Worm (Caenorhabditis elegans) whole organism, mixed stage, embryonic: ENCODE results near the gene gst-13.
A peak's percentile ranks its signal among the peaks of the same experiment; 100 is the strongest.

Source experiments
- M03D4.4 ChIP-seq: sonication (generic microtip); optimal IDR thresholded peaks from 2 replicates; lab custom pipeline; 2017; ENCODE audit warnings: mild to moderate bottlenecking, missing genetic modification characterization, missing compliant biosample characterization
- bed-3 ChIP-seq: fragments of 200-800 bp; sonication (Bioruptor generic); optimal IDR thresholded peaks from 3 replicates; lab custom pipeline; 2018; ENCODE audit warnings: mild to moderate bottlenecking, missing genetic modification characterization, moderate library complexity, missing compliant biosample characterization
- blmp-1 ChIP-seq: fragments of 150-350 bp; optimal IDR thresholded peaks from 2 replicates; lab custom pipeline; 2014; ENCODE audit warnings: missing biosample characterization, missing genetic modification characterization
- ceh-39 ChIP-seq: fragments of 150-350 bp; optimal IDR thresholded peaks from 2 replicates; lab custom pipeline; 2014; ENCODE audit warnings: missing biosample characterization, missing genetic modification characterization
- ceh-43 ChIP-seq: fragments of 200-800 bp; sonication (Bioruptor generic); optimal IDR thresholded peaks from 2 replicates; lab custom pipeline; 2018; ENCODE audit warnings: mild to moderate bottlenecking, missing genetic modification characterization, moderate library complexity, missing compliant biosample characterization
- ceh-83 ChIP-seq: fragments of 200-800 bp; sonication (Bioruptor generic); optimal IDR thresholded peaks from 2 replicates; lab custom pipeline; 2018; ENCODE audit warnings: mild to moderate bottlenecking, missing genetic modification characterization, missing compliant biosample characterization
- ces-1 ChIP-seq: fragments of 150-350 bp; optimal IDR thresholded peaks from 2 replicates; lab custom pipeline; 2014; ENCODE audit warnings: missing biosample characterization, missing genetic modification reagents, missing genetic modification characterization
- cnd-1 ChIP-seq: fragments of 200-800 bp; sonication (Bioruptor generic); optimal IDR thresholded peaks from 2 replicates; lab custom pipeline; 2018; ENCODE audit warnings: mild to moderate bottlenecking, missing genetic modification characterization, missing compliant biosample characterization
- drap-1 ChIP-seq: fragments of 200-800 bp; sonication (Bioruptor generic); optimal IDR thresholded peaks from 3 replicates; lab custom pipeline; 2018; ENCODE audit warnings: mild to moderate bottlenecking, missing genetic modification characterization, missing compliant biosample characterization
- elt-1 ChIP-seq: sonication (generic microtip); optimal IDR thresholded peaks from 2 replicates; lab custom pipeline; 2017; ENCODE audit warnings: missing genetic modification characterization, mild to moderate bottlenecking, missing compliant biosample characterization, antibody characterized with exemption, moderate library complexity, borderline replicate concordance; ENCODE audit not compliant: insufficient read depth
- elt-3 ChIP-seq: fragments of 150-350 bp; optimal IDR thresholded peaks from 2 replicates; lab custom pipeline; 2014; ENCODE audit warnings: missing biosample characterization, missing genetic modification characterization
- flh-1 ChIP-seq: fragments of 200-800 bp; sonication (Bioruptor generic); optimal IDR thresholded peaks from 2 replicates; lab custom pipeline; 2018; ENCODE audit warnings: mild to moderate bottlenecking, missing genetic modification characterization, moderate library complexity, missing compliant biosample characterization
- ham-2 ChIP-seq: fragments of 200-800 bp; sonication (Bioruptor generic); optimal IDR thresholded peaks from 2 replicates; lab custom pipeline; 2018; ENCODE audit warnings: mild to moderate bottlenecking, missing genetic modification characterization, missing compliant biosample characterization
- hlh-1 ChIP-seq: fragments of 150-350 bp; optimal IDR thresholded peaks from 2 replicates; lab custom pipeline; 2014; ENCODE audit warnings: missing biosample characterization, missing genetic modification reagents, missing genetic modification characterization
- lin-13 ChIP-seq: fragments of 150-350 bp; optimal IDR thresholded peaks from 2 replicates; lab custom pipeline; 2014; ENCODE audit warnings: missing biosample characterization, missing genetic modification characterization
- lin-32 ChIP-seq: fragments of 200-800 bp; sonication (Bioruptor generic); optimal IDR thresholded peaks from 2 replicates; lab custom pipeline; 2018; ENCODE audit warnings: mild to moderate bottlenecking, missing genetic modification characterization, missing compliant biosample characterization
- lsy-2 ChIP-seq: fragments of 150-350 bp; optimal IDR thresholded peaks from 2 replicates; lab custom pipeline; 2014; ENCODE audit warnings: missing biosample characterization, missing genetic modification characterization
- mab-5 ChIP-seq: fragments of 150-350 bp; optimal IDR thresholded peaks from 2 replicates; lab custom pipeline; 2014; ENCODE audit warnings: missing biosample characterization, missing genetic modification characterization
- mep-1 ChIP-seq: fragments of 150-350 bp; optimal IDR thresholded peaks from 2 replicates; lab custom pipeline; 2017; ENCODE audit warnings: missing biosample characterization, missing genetic modification reagents, missing genetic modification characterization, inconsistent platforms
- mls-2 ChIP-seq: sonication (generic microtip); optimal IDR thresholded peaks from 2 replicates; lab custom pipeline; 2016; ENCODE audit warnings: mild to moderate bottlenecking, missing genetic modification characterization, moderate library complexity, missing compliant biosample characterization
- nhr-12 ChIP-seq: fragments of 150-350 bp; optimal IDR thresholded peaks from 2 replicates; lab custom pipeline; 2014; ENCODE audit warnings: missing biosample characterization, missing genetic modification characterization
- nhr-2 ChIP-seq: fragments of 150-350 bp; optimal IDR thresholded peaks from 2 replicates; lab custom pipeline; 2014; ENCODE audit warnings: missing biosample characterization, missing genetic modification characterization
- nhr-237 ChIP-seq: fragments of 150-350 bp; optimal IDR thresholded peaks from 2 replicates; lab custom pipeline; 2014; ENCODE audit warnings: missing biosample characterization, missing genetic modification characterization
- nhr-28 ChIP-seq: fragments of 150-350 bp; optimal IDR thresholded peaks from 2 replicates; lab custom pipeline; 2014; ENCODE audit warnings: missing biosample characterization, missing genetic modification characterization
- nhr-76 ChIP-seq: sonication (generic microtip); optimal IDR thresholded peaks from 2 replicates; lab custom pipeline; 2017; ENCODE audit warnings: missing biosample characterization, missing genetic modification characterization
- pha-4 ChIP-seq: fragments of 150-350 bp; optimal IDR thresholded peaks from 2 replicates; lab custom pipeline; 2018; ENCODE audit warnings: missing biosample characterization, missing genetic modification reagents, missing genetic modification characterization
- sem-2 ChIP-seq: fragments of 200-800 bp; sonication (Bioruptor generic); optimal IDR thresholded peaks from 2 replicates; lab custom pipeline; 2018; ENCODE audit warnings: mild to moderate bottlenecking, missing genetic modification characterization, missing compliant biosample characterization
- snpc-4 ChIP-seq: fragments of 150-350 bp; optimal IDR thresholded peaks from 2 replicates; lab custom pipeline; 2014; ENCODE audit warnings: missing biosample characterization, missing genetic modification characterization
- sptf-1 ChIP-seq: sonication (generic microtip); optimal IDR thresholded peaks from 2 replicates; lab custom pipeline; 2017; ENCODE audit warnings: mild to moderate bottlenecking, missing genetic modification characterization, moderate library complexity, missing compliant biosample characterization
- tbx-8 ChIP-seq: fragments of 200-800 bp; sonication (Bioruptor generic); optimal IDR thresholded peaks from 2 replicates; lab custom pipeline; 2018; ENCODE audit warnings: mild to moderate bottlenecking, missing genetic modification characterization, moderate library complexity, missing compliant biosample characterization
- unc-120 ChIP-seq: sonication (generic microtip); optimal IDR thresholded peaks from 2 replicates; lab custom pipeline; 2017; ENCODE audit warnings: missing genetic modification characterization, missing compliant biosample characterization; ENCODE audit not compliant: poor library complexity, severe bottlenecking
- unc-39 ChIP-seq: fragments of 150-350 bp; optimal IDR thresholded peaks from 2 replicates; lab custom pipeline; 2014; ENCODE audit warnings: missing biosample characterization, missing genetic modification characterization
- unc-62 ChIP-seq: fragments of 150-350 bp; optimal IDR thresholded peaks from 2 replicates; lab custom pipeline; 2014; ENCODE audit warnings: missing biosample characterization, missing genetic modification reagents, missing genetic modification characterization
- zip-8 ChIP-seq: fragments of 150-350 bp; optimal IDR thresholded peaks from 2 replicates; lab custom pipeline; 2014; ENCODE audit warnings: missing biosample characterization, missing genetic modification characterization
- ztf-11 ChIP-seq: fragments of 150-350 bp; optimal IDR thresholded peaks from 2 replicates; lab custom pipeline; 2014; ENCODE audit warnings: missing biosample characterization, missing genetic modification characterization

gst-13 gene

ce11 chrII:9262845-9263402 is 31.7 kb downstream of the gst-13 start:
- peak; percentile 56 for TF ChIP-seq M03D4.4 (tag; lab: Kevin White, UChicago)
- TF ChIP-seq unc-62, result peak; percentile 59
- peak; percentile 32 for TF ChIP-seq lin-32 (GFP tag; lab: Kevin White, UChicago)
- no peak for TF ChIP-seq blmp-1 (tag; lab: Kevin White, UChicago)
- TF ChIP-seq ham-2 (GFP tag; lab: Kevin White, UChicago), result no peak
- TF ChIP-seq sptf-1, result peak; percentile 24
- TF ChIP-seq bed-3 (GFP tag; lab: Kevin White, UChicago), result no peak
- TF ChIP-seq nhr-76, result no peak
- peak; percentile 49 for TF ChIP-seq mls-2
- no peak for TF ChIP-seq nhr-237 (tag; lab: Kevin White, UChicago)
- TF ChIP-seq mab-5 (tag; lab: Kevin White, UChicago), result no peak
- peak; percentile 67 for TF ChIP-seq cnd-1 (tag; lab: Kevin White, UChicago)
- TF ChIP-seq sem-2, result no peak
- TF ChIP-seq flh-1 (GFP tag; lab: Kevin White, UChicago), result no peak
- TF ChIP-seq lin-13 (tag; lab: Kevin White, UChicago), result peak; percentile 3
- no peak for TF ChIP-seq drap-1 (GFP tag; lab: Kevin White, UChicago)
- no peak for TF ChIP-seq ztf-11
- no peak for TF ChIP-seq mep-1 (tag; lab: Kevin White, UChicago)
- TF ChIP-seq nhr-2 (tag; lab: Kevin White, UChicago), result peak; percentile 90
- no peak for TF ChIP-seq ceh-43 (GFP tag; lab: Kevin White, UChicago)
- no peak for TF ChIP-seq ceh-83 (GFP tag; lab: Kevin White, UChicago)
- TF ChIP-seq ces-1, result no peak
- TF ChIP-seq hlh-1 (tag; lab: Kevin White, UChicago), result peak; percentile 96
- no peak for TF ChIP-seq unc-120 (tag; lab: Kevin White, UChicago)
- TF ChIP-seq ceh-39 (tag; lab: Kevin White, UChicago), result no peak
- no peak for TF ChIP-seq lsy-2
- peak; percentile 61 for TF ChIP-seq tbx-8

- no peak for TF ChIP-seq tbx-8
- no peak for TF ChIP-seq flh-1 (GFP tag; lab: Kevin White, UChicago)
- TF ChIP-seq unc-62, result no peak
- no peak for TF ChIP-seq M03D4.4 (tag; lab: Kevin White, UChicago)
- no peak for TF ChIP-seq ceh-43 (GFP tag; lab: Kevin White, UChicago)
- no peak for TF ChIP-seq cnd-1 (tag; lab: Kevin White, UChicago)
- TF ChIP-seq ces-1, result peak; percentile 6
- peak; percentile 24 for TF ChIP-seq unc-120 (tag; lab: Kevin White, UChicago)
- TF ChIP-seq nhr-28 (tag; lab: Kevin White, UChicago), result no peak
- TF ChIP-seq unc-39, result no peak
- no peak for TF ChIP-seq pha-4 (tag; lab: Kevin White, UChicago)
- TF ChIP-seq ham-2 (GFP tag; lab: Kevin White, UChicago), result no peak
These were observed 32.5 kb downstream of the gst-13 start for ce11 chrII:9263784-9264183.

- TF ChIP-seq elt-1 (no peak), zip-8 (tag; lab: Kevin White, UChicago) (no peak), nhr-12 (tag; lab: Kevin White, UChicago) (no peak), cnd-1 (tag; lab: Kevin White, UChicago) (peak; percentile 39), M03D4.4 (tag; lab: Kevin White, UChicago) (no peak), mls-2 (no peak), hlh-1 (tag; lab: Kevin White, UChicago) (peak; percentile 79), ceh-83 (GFP tag; lab: Kevin White, UChicago) (no peak), bed-3 (GFP tag; lab: Kevin White, UChicago) (no peak), sem-2 (no peak), mab-5 (tag; lab: Kevin White, UChicago) (peak; percentile 90), lin-13 (tag; lab: Kevin White, UChicago) (no peak), nhr-237 (tag; lab: Kevin White, UChicago) (no peak), ham-2 (GFP tag; lab: Kevin White, UChicago) (no peak), ceh-39 (tag; lab: Kevin White, UChicago) (no peak), blmp-1 (tag; lab: Kevin White, UChicago) (no peak), unc-120 (tag; lab: Kevin White, UChicago) (peak; percentile 66), sptf-1 (no peak), flh-1 (GFP tag; lab: Kevin White, UChicago) (no peak), unc-62 (peak; percentile 86), tbx-8 (no peak), ces-1 (peak; percentile 16), elt-3 (tag; lab: Kevin White, UChicago) (no peak), mep-1 (tag; lab: Kevin White, UChicago) (no peak), lin-32 (GFP tag; lab: Kevin White, UChicago) (peak; percentile 70), snpc-4 (no peak), lsy-2 (no peak)
These were observed 33.5 kb downstream of the gst-13 start for ce11 chrII:9264689-9265278.
